Worm (Caenorhabditis elegans) whole organism, L2 larva: ENCODE data around the gene tag-275.

Experiments used
- C34F6.9 ChIP-seq: fragments of 150-350 bp; optimal IDR thresholded peaks from 2 replicates; lab custom pipeline; 2014; ENCODE audit warnings: missing biosample characterization, missing genetic modification characterization
- F13H6.1 ChIP-seq: sonication (generic microtip); optimal IDR thresholded peaks from 2 replicates; lab custom pipeline; 2016; ENCODE audit warnings: missing genetic modification characterization, missing compliant biosample characterization
- R02D3.7 ChIP-seq: fragments of 150-350 bp; optimal IDR thresholded peaks from 2 replicates; lab custom pipeline; 2014; ENCODE audit warnings: missing biosample characterization, missing genetic modification characterization
- ama-1 ChIP-seq: fragments of 150-350 bp; optimal IDR thresholded peaks from 2 replicates; lab custom pipeline; 2018; ENCODE audit warnings: inconsistent platforms
- ceh-16 ChIP-seq: fragments of 150-350 bp; optimal IDR thresholded peaks from 2 replicates; lab custom pipeline; 2014; ENCODE audit warnings: missing biosample characterization, missing genetic modification characterization
- ceh-82 ChIP-seq: fragments of 150-350 bp; optimal IDR thresholded peaks from 2 replicates; lab custom pipeline; 2014; ENCODE audit warnings: missing biosample characterization, missing genetic modification characterization
- egl-27 ChIP-seq: sonication (generic microtip); optimal IDR thresholded peaks from 3 replicates; lab custom pipeline; 2017; ENCODE audit warnings: missing biosample characterization, missing genetic modification reagents, missing genetic modification characterization
- elt-3 ChIP-seq: sonication (generic microtip); optimal IDR thresholded peaks from 2 replicates; lab custom pipeline; 2017; ENCODE audit warnings: missing biosample characterization, missing genetic modification characterization
- fos-1 ChIP-seq: fragments of 150-350 bp; optimal IDR thresholded peaks from 2 replicates; lab custom pipeline; 2014; ENCODE audit warnings: missing biosample characterization, missing genetic modification characterization
- lin-11 ChIP-seq: fragments of 150-350 bp; sonication (generic microtip); optimal IDR thresholded peaks from 2 replicates; lab custom pipeline; 2014; ENCODE audit warnings: missing biosample characterization, missing genetic modification characterization, inconsistent platforms, mixed read lengths
- lin-13 ChIP-seq: fragments of 150-350 bp; optimal IDR thresholded peaks from 2 replicates; lab custom pipeline; 2014; ENCODE audit warnings: missing biosample characterization, missing genetic modification reagents, missing genetic modification characterization
- lin-39 ChIP-seq: fragments of 150-350 bp; optimal IDR thresholded peaks from 2 replicates; lab custom pipeline; 2014; ENCODE audit warnings: missing biosample characterization, missing genetic modification reagents, missing genetic modification characterization
- lsy-2 ChIP-seq, 2 experiments: fragments of 150-350 bp in 1 of 2; sonication (generic microtip) in 1 of 2; optimal IDR thresholded peaks; 2 replicates each; lab custom pipeline; 2014 to 2017; ENCODE audit warnings: missing biosample characterization in 2 of 2, missing genetic modification characterization in 2 of 2
- mab-5 ChIP-seq: fragments of 150-350 bp; optimal IDR thresholded peaks from 2 replicates; lab custom pipeline; 2014; ENCODE audit warnings: missing biosample characterization, missing genetic modification characterization
- mbf-1 ChIP-seq: sonication (generic microtip); optimal IDR thresholded peaks from 2 replicates; lab custom pipeline; 2017; ENCODE audit warnings: missing biosample characterization, missing genetic modification characterization
- mdl-1 ChIP-seq, 2 experiments: fragments of 150-350 bp in 1 of 2; sonication (generic microtip) in 1 of 2; optimal IDR thresholded peaks; 2 replicates each; lab custom pipeline; 2017; ENCODE audit warnings: missing biosample characterization in 2 of 2, missing genetic modification characterization in 2 of 2
- nhr-10 ChIP-seq: sonication (generic microtip); optimal IDR thresholded peaks from 2 replicates; lab custom pipeline; 2017; ENCODE audit warnings: missing biosample characterization, missing genetic modification characterization
- nhr-12 ChIP-seq: fragments of 150-350 bp; optimal IDR thresholded peaks from 2 replicates; lab custom pipeline; 2014; ENCODE audit warnings: missing biosample characterization, missing genetic modification characterization
- nhr-129 ChIP-seq: fragments of 150-350 bp; optimal IDR thresholded peaks from 2 replicates; lab custom pipeline; 2014; ENCODE audit warnings: missing biosample characterization, missing genetic modification characterization
- nhr-21 ChIP-seq: fragments of 150-350 bp; optimal IDR thresholded peaks from 2 replicates; lab custom pipeline; 2014; ENCODE audit warnings: missing biosample characterization, missing genetic modification characterization
- nhr-237 ChIP-seq: fragments of 150-350 bp; optimal IDR thresholded peaks from 2 replicates; lab custom pipeline; 2014; ENCODE audit warnings: missing biosample characterization, missing genetic modification characterization
- nhr-25 ChIP-seq: fragments of 150-350 bp; sonication (generic microtip); optimal IDR thresholded peaks from 3 replicates; lab custom pipeline; 2014; ENCODE audit warnings: missing biosample characterization, missing genetic modification characterization
- nhr-77 ChIP-seq: fragments of 150-350 bp; optimal IDR thresholded peaks from 2 replicates; lab custom pipeline; 2014; ENCODE audit warnings: missing biosample characterization, missing genetic modification characterization
- peb-1 ChIP-seq: fragments of 150-350 bp; optimal IDR thresholded peaks from 2 replicates; lab custom pipeline; 2014; ENCODE audit warnings: missing biosample characterization, missing genetic modification characterization
- sem-4 ChIP-seq: fragments of 150-350 bp; optimal IDR thresholded peaks from 2 replicates; lab custom pipeline; 2014; ENCODE audit warnings: missing biosample characterization, missing genetic modification reagents, missing genetic modification characterization
- skn-1 ChIP-seq: sonication (generic microtip); optimal IDR thresholded peaks from 2 replicates; lab custom pipeline; 2017; ENCODE audit warnings: missing biosample characterization, missing genetic modification characterization
- sma-3 ChIP-seq: sonication (generic microtip); optimal IDR thresholded peaks from 2 replicates; lab custom pipeline; 2016; ENCODE audit warnings: missing genetic modification reagents, missing genetic modification characterization, missing compliant biosample characterization
- sma-9 ChIP-seq, 2 experiments: fragments of 150-350 bp in 1 of 2; sonication (generic microtip) in 1 of 2; optimal IDR thresholded peaks; 2 replicates each; lab custom pipeline; 2014 to 2016; ENCODE audit warnings: missing genetic modification characterization in 2 of 2, mild to moderate bottlenecking in 1 of 2, missing biosample characterization in 1 of 2, missing compliant biosample characterization in 1 of 2, missing genetic modification reagents in 1 of 2, moderate library complexity in 1 of 2
- snpc-4 ChIP-seq: fragments of 150-350 bp; optimal IDR thresholded peaks from 2 replicates; lab custom pipeline; 2014; ENCODE audit warnings: missing biosample characterization, missing genetic modification characterization
- unc-55 ChIP-seq: fragments of 150-350 bp; sonication (generic microtip); optimal IDR thresholded peaks from 3 replicates; lab custom pipeline; 2014; ENCODE audit warnings: missing biosample characterization, missing genetic modification reagents, missing genetic modification characterization
- zag-1 ChIP-seq: fragments of 150-350 bp; optimal IDR thresholded peaks from 2 replicates; lab custom pipeline; 2014; ENCODE audit warnings: missing biosample characterization, missing genetic modification characterization
- ztf-4 ChIP-seq: fragments of 150-350 bp; optimal IDR thresholded peaks from 2 replicates; lab custom pipeline; 2014; ENCODE audit warnings: missing biosample characterization, missing genetic modification characterization

tag-275 gene

ce11 chrX:6128225-6128686 is 22.1 kb downstream of the tag-275 start, which contains the start of gene C15H9.9:
Gene C15H9.9 (minus strand): TSS chrX:6128275.
- no peak for TF ChIP-seq snpc-4 (tag; lab: Kevin White, UChicago)
- TF ChIP-seq unc-55 (GFP tag; lab: Kevin White, UChicago), result peak; percentile 22
- peak; percentile 47 for TF ChIP-seq C34F6.9 (tag; lab: Kevin White, UChicago)
- peak; percentile 58 for TF ChIP-seq nhr-129 (tag; lab: Kevin White, UChicago)
- peak; percentile 17 for TF ChIP-seq sem-4
- no peak for TF ChIP-seq R02D3.7 (tag; lab: Kevin White, UChicago)
- TF ChIP-seq nhr-12, result no peak
- peak in 1 of 2 experiments; percentile 29 for TF ChIP-seq lsy-2 (tag; optimal IDR thresholded peaks at IDR 0.05; lab: Kevin White, UChicago)
- peak; percentile 24 for TF ChIP-seq sma-9 (GFP tag; optimal IDR thresholded peaks at IDR 0.05; lab: Kevin White, UChicago)
- TF ChIP-seq sma-9 (tag; optimal IDR thresholded peaks at IDR 0.05; lab: Kevin White, UChicago), result no peak
- TF ChIP-seq F13H6.1 (tag; lab: Kevin White, UChicago), result peak; percentile 25
- TF ChIP-seq, all 48 proteins: peak for 7

- TF ChIP-seq ama-1 (no peak), C34F6.9 (tag; lab: Kevin White, UChicago) (peak; percentile 42), nhr-129 (tag; lab: Kevin White, UChicago) (peak; percentile 7), sma-9 (GFP tag; optimal IDR thresholded peaks at IDR 0.05; lab: Kevin White, UChicago) (peak; percentile 12), sma-9 (tag; optimal IDR thresholded peaks at IDR 0.05; lab: Kevin White, UChicago) (no peak)
Observed at ce11 chrX:6122026-6122425, 28.3 kb downstream of the tag-275 start, which contains the start of gene nnt-1. Gene nnt-1 (plus strand): TSS chrX:6122311.

ce11 chrX:6121279-6121678 is 29.1 kb downstream of the tag-275 start:
- TF ChIP-seq lin-39 (tag; lab: Kevin White, UChicago), result no peak
- TF ChIP-seq nhr-129 (tag; lab: Kevin White, UChicago), result no peak
- no peak for TF ChIP-seq sma-3 (GFP tag; lab: Kevin White, UChicago)
- no peak for TF ChIP-seq skn-1 (tag; lab: Kevin White, UChicago)
- TF ChIP-seq peb-1 (tag; lab: Kevin White, UChicago), result no peak
- no peak for TF ChIP-seq snpc-4 (tag; lab: Kevin White, UChicago)
- TF ChIP-seq ceh-16 (tag; lab: Kevin White, UChicago), result no peak
- TF ChIP-seq lin-11, result no peak

- no peak for TF ChIP-seq nhr-237 (tag; lab: Kevin White, UChicago)
- no peak for TF ChIP-seq lin-13 (GFP tag; lab: Kevin White, UChicago)
- no peak for TF ChIP-seq mab-5
- TF ChIP-seq unc-55 (GFP tag; lab: Kevin White, UChicago), result peak; percentile 50
- no peak for TF ChIP-seq C34F6.9 (tag; lab: Kevin White, UChicago)
- peak; percentile 42 for TF ChIP-seq sma-9 (GFP tag; optimal IDR thresholded peaks at IDR 0.05; lab: Kevin White, UChicago)
- TF ChIP-seq sma-9 (tag; optimal IDR thresholded peaks at IDR 0.05; lab: Kevin White, UChicago), result no peak
- TF ChIP-seq lsy-2 (tag; optimal IDR thresholded peaks at IDR 0.05; lab: Kevin White, UChicago), result no peak
- TF ChIP-seq ztf-4 (tag; lab: Kevin White, UChicago), result no peak
- TF ChIP-seq fos-1 (tag; lab: Kevin White, UChicago), result peak; percentile 64
- TF ChIP-seq egl-27 (tag; lab: Kevin White, UChicago), result no peak
- no peak for TF ChIP-seq ceh-82 (tag; lab: Kevin White, UChicago)
Observed at ce11 chrX:6118086-6118825, 32.1 kb downstream of the tag-275 start, which contains the start of gene C15H9.2. Gene C15H9.2 (plus strand): TSS chrX:6118526.

ce11 chrX:6115502-6115901 is 34.8 kb downstream of the tag-275 start, which contains the start of gene C15H9.3:
Gene C15H9.3 (plus strand): TSS chrX:6115802.
- TF ChIP-seq nhr-12 (no peak), egl-27 (tag; lab: Kevin White, UChicago) (no peak), nhr-25 (tag; lab: Kevin White, UChicago) (no peak), mdl-1 (tag; optimal IDR thresholded peaks at IDR 0.05; lab: Kevin White, UChicago) (no peak), zag-1 (tag; lab: Kevin White, UChicago) (no peak), nhr-77 (tag; lab: Kevin White, UChicago) (no peak), elt-3 (tag; lab: Kevin White, UChicago) (no peak), nhr-21 (tag; lab: Kevin White, UChicago) (no peak), F13H6.1 (tag; lab: Kevin White, UChicago) (no peak), lin-11 (no peak), peb-1 (tag; lab: Kevin White, UChicago) (no peak), C34F6.9 (tag; lab: Kevin White, UChicago) (no peak), mbf-1 (tag; lab: Kevin White, UChicago) (no peak), nhr-10 (no peak), ceh-16 (tag; lab: Kevin White, UChicago) (no peak), fos-1 (tag; lab: Kevin White, UChicago) (no peak), ztf-4 (tag; lab: Kevin White, UChicago) (no peak), lin-39 (tag; lab: Kevin White, UChicago) (no peak)
